Worm (Caenorhabditis elegans): Measurements from ENCODE around the gene C16A3.6.

C16A3.6 gene

DNA sequence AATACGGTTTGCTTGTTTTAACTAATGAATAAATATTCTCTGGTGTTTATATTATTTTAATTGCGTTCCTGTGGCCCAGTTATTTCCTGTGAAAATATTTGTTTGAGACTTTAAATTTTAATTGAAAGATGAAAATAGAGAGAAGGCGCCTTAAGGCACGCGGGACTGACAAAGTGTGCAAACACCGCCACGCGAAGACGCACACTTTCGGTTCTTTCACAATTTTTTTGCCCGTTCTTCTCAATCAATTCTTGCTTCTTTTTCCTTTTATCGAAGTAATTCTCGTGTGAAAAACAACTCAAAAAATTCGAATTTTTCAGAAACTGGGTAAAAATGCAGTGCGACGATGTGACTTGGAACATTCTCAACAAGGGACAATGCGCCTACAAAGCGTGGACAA is at the start of gene C16A3.6:
C16A3.6 (plus strand) TSS at position 84 of the 400 bp plus-strand sequence.
- TF ChIP-seq mab-5 (tag; optimal IDR thresholded peaks at IDR 0.05) (no peak), zag-1 (tag; optimal IDR thresholded peaks at IDR 0.05) (no peak), F13H6.1 (tag; optimal IDR thresholded peaks at IDR 0.05) (peak; percentile 25), lsy-2 (tag; optimal IDR thresholded peaks at IDR 0.05) (peak; percentile 9 to 69), lin-11 (tag; optimal IDR thresholded peaks at IDR 0.05) (no peak), fos-1 (tag; optimal IDR thresholded peaks at IDR 0.05) (no peak), gmeb-1 (tag; optimal IDR thresholded peaks at IDR 0.05) (peak; percentile 18), sem-4 (tag; optimal IDR thresholded peaks at IDR 0.05) (no peak), lin-13 (GFP tag; optimal IDR thresholded peaks at IDR 0.05) (no peak), skn-1 (tag; optimal IDR thresholded peaks at IDR 0.05) (no peak), ztf-4 (tag; optimal IDR thresholded peaks at IDR 0.05) (no peak), mbf-1 (tag; optimal IDR thresholded peaks at IDR 0.05) (no peak), elt-1 (tag; optimal IDR thresholded peaks at IDR 0.05) (no peak), snpc-4 (tag; optimal IDR thresholded peaks at IDR 0.05) (no peak), unc-55 (GFP tag; optimal IDR thresholded peaks at IDR 0.05) (peak; percentile 12)

DNA sequence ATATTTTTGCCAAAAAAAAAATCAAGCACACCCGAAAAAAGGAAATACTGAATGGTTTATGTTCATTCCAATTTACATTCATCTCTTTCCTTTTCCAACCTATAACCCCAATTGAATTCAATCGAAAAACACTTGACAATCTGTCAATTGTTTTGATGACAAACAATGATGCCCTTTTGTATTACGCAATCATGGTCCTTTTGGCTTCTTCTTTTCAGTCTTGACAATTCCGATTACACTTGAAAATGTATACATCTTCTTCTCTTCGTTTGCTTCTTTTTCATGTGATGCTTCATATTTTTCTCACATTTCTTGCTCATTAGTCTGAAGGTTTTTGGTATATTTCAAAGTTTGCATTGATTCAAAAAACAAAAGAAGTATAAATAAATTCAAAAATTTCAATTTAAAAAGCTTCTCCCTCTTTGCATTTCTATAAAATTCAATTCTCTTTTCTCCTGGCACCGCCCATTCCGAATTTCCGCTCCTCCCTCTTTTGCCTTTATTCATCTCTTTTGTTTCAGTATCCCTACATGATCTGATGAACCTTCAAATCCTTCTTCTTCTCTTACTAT is 47.7 kb upstream of the C16A3.6 start, which contains the start of gene C56G2.4:
C56G2.4 (plus strand) TSS at position 522 of the 572 bp plus-strand sequence.
- no peak for TF ChIP-seq ztf-1 (GFP tag; conservative IDR thresholded peaks at IDR 0.05)

DNA sequence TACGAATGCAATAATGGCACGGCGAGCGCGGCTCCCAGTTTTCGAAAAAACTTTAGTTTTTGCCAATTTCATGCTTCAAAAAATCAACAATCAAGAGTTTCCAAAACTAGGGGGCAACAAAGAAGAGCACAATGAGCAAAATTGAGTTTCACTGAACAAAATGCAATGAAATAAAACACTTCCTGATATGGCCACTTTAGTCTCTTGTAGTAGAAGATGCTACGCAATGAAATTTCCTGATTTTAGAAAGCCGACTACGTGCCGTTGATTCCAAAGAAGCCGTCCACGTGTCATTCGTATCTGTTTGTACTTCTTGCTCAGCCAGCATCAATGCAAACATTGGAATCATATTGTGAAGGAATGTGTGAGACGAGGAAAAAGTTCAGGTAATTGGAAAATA is 44.6 kb upstream of the C16A3.6 start:
- no peak for TF ChIP-seq fos-1 (tag; optimal IDR thresholded peaks at IDR 0.05)
- TF ChIP-seq Y55F3AM.14 (GFP tag; optimal IDR thresholded peaks at IDR 0.05) = no peak
- TF ChIP-seq unc-62 (GFP tag; optimal IDR thresholded peaks at IDR 0.05) = no peak
- no peak for TF ChIP-seq lin-11 (tag; optimal IDR thresholded peaks at IDR 0.05)
- no peak for TF ChIP-seq ceh-16 (tag; optimal IDR thresholded peaks at IDR 0.05)
- no peak for TF ChIP-seq nhr-237 (tag; optimal IDR thresholded peaks at IDR 0.05)
- TF ChIP-seq nhr-12 (tag; optimal IDR thresholded peaks at IDR 0.05) = no peak
- no peak for TF ChIP-seq skn-1 (tag; optimal IDR thresholded peaks at IDR 0.05)

DNA sequence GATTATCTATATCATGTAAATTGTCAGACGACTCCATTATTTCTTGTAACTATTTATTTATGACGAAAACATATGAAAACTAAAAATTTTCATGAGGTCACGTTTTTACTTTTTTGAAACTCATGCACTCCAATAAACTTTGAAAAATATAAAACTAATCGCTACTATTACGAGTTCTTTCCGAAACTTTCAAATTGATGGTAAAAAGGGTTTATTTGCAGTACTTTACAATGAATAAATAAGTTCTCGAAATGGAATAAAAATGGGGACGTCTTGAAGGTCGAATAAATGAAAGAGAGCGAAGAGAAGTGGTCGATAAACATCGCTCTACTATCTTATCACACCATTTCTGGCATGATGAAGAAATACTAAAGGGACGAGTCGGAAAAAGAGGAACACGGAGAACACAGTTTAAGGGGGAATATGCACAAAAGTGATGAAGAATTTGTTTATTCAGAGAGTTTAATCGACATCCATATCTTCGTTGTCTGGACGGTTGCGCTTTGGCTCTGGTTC is 39.0 kb upstream of the C16A3.6 start, which contains the start of gene let-767:
let-767 (minus strand) TSS at position 51 of the 516 bp plus-strand sequence.
- peak; percentile 6 for TF ChIP-seq sma-9 (GFP tag; optimal IDR thresholded peaks at IDR 0.05)
- TF ChIP-seq sma-9 (tag; optimal IDR thresholded peaks at IDR 0.05) = no peak
- TF ChIP-seq snpc-4 (tag; optimal IDR thresholded peaks at IDR 0.05) = no peak
- TF ChIP-seq ZK546.5 (tag; optimal IDR thresholded peaks at IDR 0.05) = no peak
- no peak for TF ChIP-seq Y55F3AM.14 (GFP tag; optimal IDR thresholded peaks at IDR 0.05)
- TF ChIP-seq gmeb-1 (tag; optimal IDR thresholded peaks at IDR 0.05) = peak; percentile 25
- TF ChIP-seq elt-3 (tag; optimal IDR thresholded peaks at IDR 0.05) = no peak
- TF ChIP-seq nhr-23 (tag; optimal IDR thresholded peaks at IDR 0.05) = no peak
- no peak for TF ChIP-seq nhr-237 (tag; optimal IDR thresholded peaks at IDR 0.05)
- TF ChIP-seq fos-1 (tag; optimal IDR thresholded peaks at IDR 0.05) = peak; percentile 35
- TF ChIP-seq nhr-25 (tag; optimal IDR thresholded peaks at IDR 0.05) = no peak
- no peak for TF ChIP-seq egl-27 (tag; optimal IDR thresholded peaks at IDR 0.05)
- no peak for TF ChIP-seq F13H6.1 (tag; optimal IDR thresholded peaks at IDR 0.05)
- TF ChIP-seq aly-2 (tag; optimal IDR thresholded peaks at IDR 0.05) = no peak
- TF ChIP-seq ztf-4 (tag; optimal IDR thresholded peaks at IDR 0.05) = no peak
- no peak for TF ChIP-seq nhr-11 (tag; optimal IDR thresholded peaks at IDR 0.05)
- no peak for TF ChIP-seq lin-11 (tag; optimal IDR thresholded peaks at IDR 0.05)
- no peak for TF ChIP-seq C34F6.9 (tag; optimal IDR thresholded peaks at IDR 0.05)
- no peak for TF ChIP-seq lin-39 (tag; optimal IDR thresholded peaks at IDR 0.05)
- no peak for TF ChIP-seq alr-1 (tag; optimal IDR thresholded peaks at IDR 0.05)
- no peak for TF ChIP-seq lsy-2 (tag; optimal IDR thresholded peaks at IDR 0.05)
- no peak for TF ChIP-seq nhr-129 (tag; optimal IDR thresholded peaks at IDR 0.05)
- TF ChIP-seq nhr-77 (tag; optimal IDR thresholded peaks at IDR 0.05) = no peak
- TF ChIP-seq ceh-82 (tag; optimal IDR thresholded peaks at IDR 0.05) = no peak
- TF ChIP-seq ztf-1 (GFP tag; conservative IDR thresholded peaks at IDR 0.05) = no peak
- no peak for TF ChIP-seq sem-4 (tag; optimal IDR thresholded peaks at IDR 0.05)
- TF ChIP-seq crh-2 (tag; optimal IDR thresholded peaks at IDR 0.05) = peak; percentile 27
- no peak for TF ChIP-seq dmd-4 (tag; optimal IDR thresholded peaks at IDR 0.05)
- TF ChIP-seq nhr-21 (tag; optimal IDR thresholded peaks at IDR 0.05) = no peak
- TF ChIP-seq nhr-12 (tag; optimal IDR thresholded peaks at IDR 0.05) = no peak
- TF ChIP-seq skn-1 (tag; optimal IDR thresholded peaks at IDR 0.05) = no peak
- TF ChIP-seq blmp-1 (tag; optimal IDR thresholded peaks at IDR 0.05; ENCODE audit: insufficient read depth) = no peak
- no peak for TF ChIP-seq unc-39 (tag; optimal IDR thresholded peaks at IDR 0.05)
- no peak for TF ChIP-seq zag-1 (tag; optimal IDR thresholded peaks at IDR 0.05)
